Worm (Caenorhabditis elegans): Measurements from ENCODE around the gene F29B9.11.

DNA sequence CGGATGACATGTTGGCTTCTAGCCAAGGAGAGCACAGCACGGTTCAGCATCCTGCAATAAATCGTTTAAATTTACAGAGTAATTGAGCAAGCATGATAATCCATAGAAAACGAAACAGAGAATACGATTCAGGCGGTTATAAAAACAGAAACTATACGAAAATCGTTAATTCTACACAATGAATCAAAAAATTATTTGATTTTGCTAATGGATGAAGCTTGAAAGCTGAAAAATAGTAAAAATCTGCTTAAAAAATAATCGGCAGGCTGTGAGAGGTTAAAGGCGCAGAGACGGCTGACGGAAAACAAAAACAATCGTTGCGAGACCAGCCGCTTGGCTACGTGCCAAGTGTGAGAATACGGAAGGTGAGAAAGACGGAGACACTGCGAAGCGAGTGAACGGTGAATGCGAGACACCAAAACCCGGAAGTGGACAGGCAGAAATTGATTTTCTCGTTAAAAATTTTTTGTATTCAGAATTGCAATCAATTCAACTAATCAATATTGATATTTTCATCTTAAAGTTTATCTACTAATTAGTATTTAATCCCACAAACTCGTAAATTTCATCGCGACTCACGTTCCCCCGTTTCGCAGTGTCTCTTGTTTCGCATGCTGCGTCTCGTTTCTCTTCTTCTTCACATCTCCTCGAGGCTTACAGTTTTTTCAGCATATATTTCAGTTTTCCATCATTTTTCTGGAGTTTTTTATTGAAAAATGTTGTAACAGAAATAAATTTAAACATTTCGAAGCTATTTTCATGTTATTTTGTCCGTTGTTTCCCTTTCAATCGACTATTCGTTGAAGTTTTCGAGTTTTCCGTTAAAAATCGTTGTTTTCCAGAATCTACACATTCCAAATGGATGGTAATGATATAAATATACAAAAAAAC, at the start of gene F29B9.11, which contains the start of gene jmjd-1.2:
- TF ChIP-seq unc-39 (tag; optimal IDR thresholded peaks at IDR 0.05) (no peak), drap-1 (GFP tag; optimal IDR thresholded peaks at IDR 0.05) (peak; percentile 77)
